Fruit fly (Drosophila melanogaster) whole organism, embryonic: ENCODE measurements around the gene CG2901.

ENCODE experiments used
- Awh ChIP-seq: fragments of 200-800 bp; sonication (Bioruptor generic); IDR thresholded peaks from 2 replicates; pipeline ENCODE4, ENCODE4 v1.3.6; 2022; ENCODE audit warnings: missing biosample characterization, missing genetic modification characterization
- BtbVII ChIP-seq: fragments of 200-800 bp; sonication (Bioruptor generic); optimal IDR thresholded peaks from 3 replicates; lab custom pipeline; 2017; ENCODE audit warnings: missing biosample characterization, mild to moderate bottlenecking, missing genetic modification characterization
- CG10543 ChIP-seq: fragments of 200-800 bp; sonication (Bioruptor generic); optimal IDR thresholded peaks from 3 replicates; lab custom pipeline; 2017; ENCODE audit warnings: missing biosample characterization, mild to moderate bottlenecking, missing genetic modification characterization, moderate library complexity
- CG14050 ChIP-seq: fragments of 200-800 bp; sonication (Bioruptor generic); IDR thresholded peaks from 3 replicates; pipeline ENCODE4 v1.3.6; 2022; ENCODE audit warnings: missing biosample characterization, missing genetic modification characterization
- CG15479 ChIP-seq: fragments of 200-800 bp; sonication (Bioruptor generic); optimal IDR thresholded peaks from 3 replicates; lab custom pipeline; 2019; ENCODE audit warnings: missing biosample characterization, mild to moderate bottlenecking, missing genetic modification characterization, moderate library complexity
- CG15696 ChIP-seq: fragments of 200-800 bp; sonication (Bioruptor generic); optimal IDR thresholded peaks from 2 replicates; lab custom pipeline; 2019; ENCODE audit warnings: missing biosample characterization, mild to moderate bottlenecking, missing genetic modification characterization, moderate library complexity
- CG16813 ChIP-seq: fragments of 200-800 bp; sonication (Bioruptor generic); IDR thresholded peaks from 3 replicates; pipeline ENCODE4 v1.3.6; 2022; ENCODE audit warnings: missing biosample characterization, missing genetic modification characterization; ENCODE audit not compliant: partially characterized antibody
- CG17612 ChIP-seq: fragments of 200-800 bp; sonication (Bioruptor generic); IDR thresholded peaks from 2 replicates; pipeline ENCODE4 v1.3.6; 2022; ENCODE audit warnings: missing biosample characterization, missing genetic modification characterization
- CG2116 ChIP-seq: fragments of 200-800 bp; sonication (Bioruptor generic); optimal IDR thresholded peaks from 3 replicates; lab custom pipeline; 2018; ENCODE audit warnings: missing biosample characterization, mild to moderate bottlenecking, missing genetic modification characterization
- CG2712 ChIP-seq: fragments of 200-800 bp; optimal IDR thresholded peaks from 3 replicates; lab custom pipeline; 2019; ENCODE audit warnings: missing biosample characterization, mild to moderate bottlenecking, missing genetic modification characterization, moderate library complexity
- CG32772 ChIP-seq: fragments of 200-800 bp; sonication (Bioruptor generic); IDR thresholded peaks from 2 replicates; pipeline ENCODE4 v1.3.6; 2022; ENCODE audit warnings: missing biosample characterization, missing genetic modification characterization
- CG5180 ChIP-seq: fragments of 200-800 bp; sonication (Bioruptor generic); optimal IDR thresholded peaks from 3 replicates; lab custom pipeline; 2017; ENCODE audit warnings: missing biosample characterization, missing genetic modification characterization, mild to moderate bottlenecking, moderate library complexity, missing genetic modification reagents
- CG6254 ChIP-seq: fragments of 200-800 bp; sonication (Bioruptor generic); optimal IDR thresholded peaks from 3 replicates; lab custom pipeline; 2017; ENCODE audit warnings: mild to moderate bottlenecking, missing biosample characterization, missing genetic modification reagents, missing genetic modification characterization
- CG6854 ChIP-seq: fragments of 200-800 bp; sonication (Bioruptor generic); optimal IDR thresholded peaks from 3 replicates; lab custom pipeline; 2017; ENCODE audit warnings: missing biosample characterization, mild to moderate bottlenecking, missing genetic modification characterization
- CG7987 ChIP-seq: fragments of 200-800 bp; sonication (Bioruptor generic); optimal IDR thresholded peaks from 2 replicates; lab custom pipeline; 2018; ENCODE audit warnings: missing biosample characterization, mild to moderate bottlenecking, missing genetic modification characterization, moderate library complexity
- CG8388 ChIP-seq: fragments of 200-800 bp; sonication (Bioruptor generic); optimal IDR thresholded peaks from 2 replicates; lab custom pipeline; 2019; ENCODE audit warnings: missing biosample characterization, mild to moderate bottlenecking, missing genetic modification characterization, moderate library complexity
- CG9727 ChIP-seq: fragments of 200-800 bp; sonication (Bioruptor generic); optimal IDR thresholded peaks from 3 replicates; lab custom pipeline; 2017; ENCODE audit warnings: missing biosample characterization, mild to moderate bottlenecking, missing genetic modification characterization
- D ChIP-seq, 2 experiments: fragments of 200-800 bp in 1 of 2; fragments of >200 bp in 1 of 2; sonication (Bioruptor generic) in 1 of 2; optimal IDR thresholded peaks; 2 replicates in 1 of 2; 3 replicates in 1 of 2; lab custom pipeline; 2017; ENCODE audit warnings: mild to moderate bottlenecking in 1 of 2, missing biosample characterization in 1 of 2, missing genetic modification characterization in 1 of 2, missing genetic modification reagents in 1 of 2
- E2f2 ChIP-seq: fragments of 200-800 bp; sonication (Bioruptor generic); IDR thresholded peaks from 2 replicates; pipeline ENCODE4 v1.3.6; 2022; ENCODE audit warnings: missing biosample characterization, missing genetic modification characterization
- ERR ChIP-seq: fragments of 200-800 bp; sonication (Bioruptor generic); optimal IDR thresholded peaks from 2 replicates; lab custom pipeline; 2016; ENCODE audit warnings: missing biosample characterization, missing genetic modification characterization
- HmgD ChIP-seq: fragments of 200-800 bp; sonication (Bioruptor generic); optimal IDR thresholded peaks from 3 replicates; lab custom pipeline; 2016; ENCODE audit warnings: missing biosample characterization, missing genetic modification characterization
- Hmr ChIP-seq: fragments of 200-800 bp; sonication (Bioruptor generic); optimal IDR thresholded peaks from 3 replicates; lab custom pipeline; 2017; ENCODE audit warnings: mild to moderate bottlenecking, missing biosample characterization, missing genetic modification reagents, missing genetic modification characterization
- Hr51 ChIP-seq, 2 experiments: fragments of 200-800 bp; sonication (Bioruptor generic); optimal IDR thresholded peaks; 2 replicates in 1 of 2; 3 replicates in 1 of 2; lab custom pipeline; 2016 to 2018; ENCODE audit warnings: missing biosample characterization in 2 of 2, missing genetic modification characterization in 2 of 2, mild to moderate bottlenecking in 1 of 2, moderate library complexity in 1 of 2
- Jarid2 ChIP-seq: fragments of 200-800 bp; sonication (Bioruptor generic); optimal IDR thresholded peaks from 3 replicates; lab custom pipeline; 2017; ENCODE audit warnings: mild to moderate bottlenecking, missing biosample characterization, missing genetic modification reagents, missing genetic modification characterization
- MTF-1 ChIP-seq: fragments of 200-800 bp; sonication (Bioruptor generic); optimal IDR thresholded peaks from 2 replicates; lab custom pipeline; 2018; ENCODE audit warnings: missing biosample characterization, mild to moderate bottlenecking, missing genetic modification characterization, borderline replicate concordance
- Med ChIP-seq: fragments of 200-800 bp; sonication (Bioruptor generic); peaks from one replicate; lab custom pipeline; 2016; ENCODE audit warnings: missing biosample characterization, missing genetic modification characterization, mild to moderate bottlenecking, inconsistent platforms, moderate library complexity
- Meics ChIP-seq: fragments of 200-800 bp; sonication (Bioruptor generic); optimal IDR thresholded peaks from 2 replicates; lab custom pipeline; 2017; ENCODE audit warnings: missing biosample characterization, mild to moderate bottlenecking, missing genetic modification characterization
- Rfx ChIP-seq: fragments of 200-800 bp; sonication (Bioruptor generic); IDR thresholded peaks from 2 replicates; pipeline ENCODE4 v1.3.6; 2022; ENCODE audit warnings: missing biosample characterization, missing genetic modification characterization
- danr ChIP-seq: fragments of 200-800 bp; sonication (Bioruptor generic); IDR thresholded peaks from 2 replicates; pipeline ENCODE4 v1.3.6; 2022; ENCODE audit warnings: missing biosample characterization, missing genetic modification characterization
- fu2 ChIP-seq: fragments of 200-800 bp; sonication (Bioruptor generic); optimal IDR thresholded peaks from 2 replicates; lab custom pipeline; 2016; ENCODE audit warnings: missing biosample characterization, missing genetic modification characterization
- her ChIP-seq: fragments of 200-800 bp; sonication (Bioruptor generic); optimal IDR thresholded peaks from 2 replicates; lab custom pipeline; 2016; ENCODE audit warnings: missing biosample characterization, missing genetic modification characterization
- insv ChIP-seq, 2 experiments: fragments of 200-800 bp; sonication (Bioruptor generic); optimal IDR thresholded peaks; 3 replicates each; lab custom pipeline; 2016 to 2018; ENCODE audit warnings: missing biosample characterization in 2 of 2, missing genetic modification characterization in 2 of 2
- jing ChIP-seq: fragments of 200-800 bp; sonication (Bioruptor generic); optimal IDR thresholded peaks from 2 replicates; lab custom pipeline; 2018; ENCODE audit warnings: missing biosample characterization, mild to moderate bottlenecking, missing genetic modification characterization
- kni ChIP-seq: fragments of 200-800 bp; sonication (Bioruptor generic); optimal IDR thresholded peaks from 3 replicates; lab custom pipeline; 2017; ENCODE audit warnings: mild to moderate bottlenecking, missing biosample characterization, missing genetic modification reagents, missing genetic modification characterization
- lab ChIP-seq: fragments of 200-800 bp; sonication (Bioruptor generic); optimal IDR thresholded peaks from 3 replicates; lab custom pipeline; 2017; ENCODE audit warnings: missing biosample characterization, missing genetic modification characterization, mild to moderate bottlenecking, moderate library complexity, missing genetic modification reagents
- nom ChIP-seq: fragments of 200-800 bp; sonication (Bioruptor generic); optimal IDR thresholded peaks from 2 replicates; lab custom pipeline; 2017; ENCODE audit warnings: missing biosample characterization, missing genetic modification characterization, mild to moderate bottlenecking, moderate library complexity, missing genetic modification reagents
- onecut ChIP-seq: fragments of 200-800 bp; sonication (Bioruptor generic); IDR thresholded peaks from 2 replicates; pipeline ENCODE4 v1.3.6; 2022; ENCODE audit warnings: missing biosample characterization, missing genetic modification characterization
- pros ChIP-seq: fragments of 200-800 bp; sonication (Bioruptor generic); optimal IDR thresholded peaks from 3 replicates; lab custom pipeline; 2019; ENCODE audit warnings: missing biosample characterization, mild to moderate bottlenecking, missing genetic modification characterization, moderate library complexity
- so ChIP-seq: fragments of 200-800 bp; sonication (Bioruptor generic); IDR thresholded peaks from 3 replicates; pipeline ENCODE4 v1.3.6; 2022; ENCODE audit warnings: missing biosample characterization, missing genetic modification characterization
- sob ChIP-seq: fragments of 200-800 bp; sonication (Bioruptor generic); IDR thresholded peaks from 2 replicates; pipeline ENCODE4 v1.3.6; 2022; ENCODE audit warnings: missing biosample characterization, missing genetic modification characterization
- sqz ChIP-seq: fragments of 200-800 bp; sonication (Bioruptor generic); optimal IDR thresholded peaks from 3 replicates; lab custom pipeline; 2018; ENCODE audit warnings: missing biosample characterization, mild to moderate bottlenecking, missing genetic modification characterization
- sug ChIP-seq: fragments of 200-800 bp; optimal IDR thresholded peaks from 2 replicates; lab custom pipeline; 2019; ENCODE audit warnings: missing biosample characterization, mild to moderate bottlenecking, missing genetic modification characterization, moderate library complexity
- unpg ChIP-seq: fragments of 200-800 bp; sonication (Bioruptor generic); optimal IDR thresholded peaks from 3 replicates; lab custom pipeline; 2018; ENCODE audit warnings: missing biosample characterization, mild to moderate bottlenecking, missing genetic modification characterization, moderate library complexity
- usp ChIP-seq: fragments of >200 bp; optimal IDR thresholded peaks from 2 replicates; lab custom pipeline; 2017; ENCODE audit warnings: missing biosample characterization, missing genetic modification characterization
- yki ChIP-seq: fragments of >200 bp; optimal IDR thresholded peaks from 3 replicates; lab custom pipeline; 2018
- z ChIP-seq: fragments of 200-800 bp; sonication (Bioruptor generic); IDR thresholded peaks from 3 replicates; pipeline ENCODE4 v1.3.6; 2022; ENCODE audit warnings: missing biosample characterization, missing genetic modification characterization
- zfh1 ChIP-seq: fragments of 200-800 bp; sonication (Bioruptor generic); IDR thresholded peaks from 3 replicates; pipeline ENCODE4 v1.3.6; 2022; ENCODE audit warnings: missing biosample characterization, missing genetic modification characterization

CG2901 gene

dm6 chrX:3845340-3846161 lies 17.6 kb downstream of the CG2901 start:
- TF ChIP-seq fu2 (GFP tag; lab: Kevin White, UChicago) (no peak), so (peak; percentile 56; the same call in 1 of the 3 replicates), z (GFP tag; lab: Robert Waterston, UW) (0 out of 3 replicates have a peak, but pooled peaks have one; percentile 41), nom (GFP tag; lab: Kevin White, UChicago) (peak; percentile 81), her (GFP tag; lab: Kevin White, UChicago) (peak; percentile 23), Meics (GFP tag; lab: Kevin White, UChicago) (peak; percentile 35), sqz (GFP tag; lab: Kevin White, UChicago) (peak; percentile 37), lab (GFP tag; lab: Kevin White, UChicago) (peak; percentile 54), CG2712 (tag; lab: Kevin White, UChicago) (peak; percentile 5), kni (GFP tag; lab: Kevin White, UChicago) (peak; percentile 93), CG15696 (tag; lab: Kevin White, UChicago) (peak; percentile 1), CG6254 (GFP tag; lab: Kevin White, UChicago) (peak; percentile 99), CG17612 (GFP tag; lab: Robert Waterston, UW) (no peak), Hmr (GFP tag; lab: Kevin White, UChicago) (peak; percentile 48), D (optimal IDR thresholded peaks at IDR 0.05; lab: Kevin White, UChicago) (no peak), D (GFP tag; optimal IDR thresholded peaks at IDR 0.05; lab: Kevin White, UChicago) (no peak), CG6854 (GFP tag; lab: Kevin White, UChicago) (peak; percentile 56), zfh1 (GFP tag; lab: Robert Waterston, UW) (0 out of 3 replicates have a peak, but pooled peaks have one; percentile 15), pros (GFP tag; lab: Kevin White, UChicago) (peak; percentile 96), Jarid2 (GFP tag; lab: Kevin White, UChicago) (peak; percentile 78), sob (GFP tag; lab: Robert Waterston, UW) (0 out of 2 replicates have a peak, but pooled peaks have one; percentile 30), CG9727 (GFP tag; lab: Kevin White, UChicago) (no peak), Rfx (GFP tag; lab: Robert Waterston, UW) (peak; percentile 40; the same call in 1 of the 2 replicates), danr (GFP tag; lab: Robert Waterston, UW) (no peak), Med (GFP tag; lab: Kevin White, UChicago) (peak; percentile 75), MTF-1 (GFP tag; lab: Kevin White, UChicago) (peak; percentile 2), HmgD (no peak), CG14050 (GFP tag; lab: Robert Waterston, UW) (0 out of 3 replicates have a peak, but pooled peaks have one; percentile 34), CG8388 (GFP tag; lab: Kevin White, UChicago) (no peak), E2f2 (peak; percentile 17; the same call in 1 of the 2 replicates), CG5180 (peak; percentile 2), usp (GFP tag; lab: Kevin White, UChicago) (no peak), onecut (GFP tag; lab: Robert Waterston, UW) (peak; percentile 25), insv (GFP tag; optimal IDR thresholded peaks at IDR 0.05; lab: Kevin White, UChicago) (peak in 1 of 2 experiments; percentile 35), jing (GFP tag; lab: Kevin White, UChicago) (no peak), unpg (GFP tag; lab: Kevin White, UChicago) (peak; percentile 14), CG32772 (GFP tag; lab: Robert Waterston, UW) (no peak), CG2116 (GFP tag; lab: Kevin White, UChicago) (peak; percentile 9), CG15479 (GFP tag; lab: Kevin White, UChicago) (peak; percentile 15), CG16813 (0 out of 3 replicates have a peak, but pooled peaks have one; percentile 7), sug (no peak), ERR (GFP tag; lab: Kevin White, UChicago) (no peak), CG7987 (GFP tag; lab: Kevin White, UChicago) (no peak), CG10543 (GFP tag; lab: Kevin White, UChicago) (peak; percentile 76), Awh (GFP tag; lab: Robert Waterston, UW) (0 out of 2 replicates have a peak, but pooled peaks have one; percentile 37), Hr51 (GFP tag; optimal IDR thresholded peaks at IDR 0.05; lab: Kevin White, UChicago) (peak in 1 of 2 experiments; percentile 22), BtbVII (peak; percentile 53), yki (peak; percentile 72)
